Worm (Caenorhabditis elegans) whole organism, young adult: Measurements from ENCODE around the gene ZC395.11.

Experiments
- C06A6.2 ChIP-seq: fragments of 200-800 bp; sonication (Bioruptor generic); conservative IDR thresholded peaks from 2 replicates; pipeline ENCODE4 v1.3.6; 2022; ENCODE audit warnings: missing genetic modification characterization, missing compliant biosample characterization
- D2030.7 ChIP-seq: fragments of 200-800 bp; sonication (Bioruptor generic); IDR thresholded peaks from 2 replicates; pipeline ENCODE4 v1.3.6; 2022; ENCODE audit warnings: missing genetic modification reagents, missing genetic modification characterization, missing compliant biosample characterization
- F10E7.11 ChIP-seq: sonication (generic microtip); optimal IDR thresholded peaks from 2 replicates; lab custom pipeline; 2017; ENCODE audit warnings: mild to moderate bottlenecking, missing genetic modification characterization, moderate library complexity, missing compliant biosample characterization
- F23B12.7 ChIP-seq: sonication (generic microtip); optimal IDR thresholded peaks from 2 replicates; lab custom pipeline; 2017; ENCODE audit warnings: missing genetic modification characterization, mild to moderate bottlenecking, missing compliant biosample characterization, antibody characterized with exemption, moderate library complexity; ENCODE audit not compliant: insufficient read depth
- F33H1.4 ChIP-seq: fragments of 200-800 bp; sonication (Bioruptor generic); IDR thresholded peaks from 2 replicates; pipeline ENCODE4 v1.3.6; 2022; ENCODE audit warnings: missing genetic modification reagents, missing genetic modification characterization, missing compliant biosample characterization
- T26A5.8 ChIP-seq: sonication (generic microtip); optimal IDR thresholded peaks from 2 replicates; lab custom pipeline; 2016; ENCODE audit warnings: missing genetic modification characterization, missing compliant biosample characterization
- Y56A3A.18 ChIP-seq: fragments of 200-800 bp; sonication (Bioruptor generic); IDR thresholded peaks from 2 replicates; pipeline ENCODE4 v1.3.6; 2022; ENCODE audit warnings: missing genetic modification reagents, missing genetic modification characterization, missing compliant biosample characterization
- ama-1 ChIP-seq, 3 experiments: fragments of 150-350 bp in 1 of 3; sonication (generic microtip) in 2 of 3; optimal IDR thresholded peaks; 2 replicates each; lab custom pipeline; 2014 to 2018; ENCODE audit warnings: missing biosample characterization in 2 of 3, missing genetic modification characterization in 2 of 3, missing genetic modification reagents in 2 of 3
- aptf-2 ChIP-seq: fragments of 200-800 bp; sonication (Bioruptor generic); conservative IDR thresholded peaks from 2 replicates; pipeline ENCODE4 v1.3.6; 2022; ENCODE audit warnings: missing genetic modification reagents, missing genetic modification characterization, missing compliant biosample characterization
- aptf-3 ChIP-seq: fragments of 200-800 bp; sonication (Bioruptor generic); IDR thresholded peaks from 2 replicates; pipeline ENCODE4 v1.3.6; 2022; ENCODE audit warnings: missing genetic modification characterization, missing compliant biosample characterization
- atf-7 ChIP-seq: sonication (generic microtip); optimal IDR thresholded peaks from 2 replicates; lab custom pipeline; 2017; ENCODE audit warnings: mild to moderate bottlenecking, missing genetic modification characterization, missing compliant biosample characterization
- attf-3 ChIP-seq: fragments of 200-800 bp; sonication (Bioruptor generic); conservative IDR thresholded peaks from 2 replicates; pipeline ENCODE4 v1.3.6; 2022; ENCODE audit warnings: missing genetic modification reagents, missing genetic modification characterization, missing compliant biosample characterization
- attf-5 ChIP-seq: fragments of 200-800 bp; sonication (Bioruptor generic); optimal IDR thresholded peaks from 2 replicates; lab custom pipeline; 2018; ENCODE audit warnings: mild to moderate bottlenecking, missing genetic modification characterization, missing compliant biosample characterization
- attf-6 ChIP-seq: fragments of 200-800 bp; sonication (Bioruptor generic); IDR thresholded peaks from 2 replicates; pipeline ENCODE4 v1.3.6; 2022; ENCODE audit warnings: missing genetic modification reagents, missing genetic modification characterization, missing compliant biosample characterization
- bed-2 ChIP-seq: fragments of 200-800 bp; sonication (Bioruptor generic); IDR thresholded peaks from 2 replicates; pipeline ENCODE4 v1.3.6; 2022; ENCODE audit warnings: missing genetic modification reagents, missing genetic modification characterization, missing compliant biosample characterization
- cebp-1 ChIP-seq, 2 experiments: fragments of 200-800 bp in 1 of 2; sonication (Bioruptor generic) in 1 of 2; sonication (generic microtip) in 1 of 2; IDR thresholded peaks in 1 of 2; optimal IDR thresholded peaks in 1 of 2; 2 replicates each; pipeline versions ENCODE4 v1.3.6 to Lab custom; 2017 to 2022; ENCODE audit warnings: missing compliant biosample characterization in 2 of 2, missing genetic modification characterization in 2 of 2, mild to moderate bottlenecking in 1 of 2, missing genetic modification reagents in 1 of 2, moderate library complexity in 1 of 2
- ceh-100 ChIP-seq: fragments of 200-800 bp; sonication (Bioruptor generic); IDR thresholded peaks from 2 replicates; pipeline ENCODE4 v1.3.6; 2022; ENCODE audit warnings: missing genetic modification reagents, missing genetic modification characterization, missing compliant biosample characterization
- ceh-58 ChIP-seq: fragments of 200-800 bp; sonication (Bioruptor generic); IDR thresholded peaks from 2 replicates; pipeline ENCODE4 v1.3.6; 2022; ENCODE audit warnings: missing genetic modification characterization, missing compliant biosample characterization
- ceh-79 ChIP-seq: sonication (generic microtip); optimal IDR thresholded peaks from 2 replicates; lab custom pipeline; 2017; ENCODE audit warnings: mild to moderate bottlenecking, missing genetic modification characterization, missing compliant biosample characterization
- ceh-91 ChIP-seq: fragments of 200-800 bp; sonication (Bioruptor generic); IDR thresholded peaks from 2 replicates; pipeline ENCODE4 v1.3.6; 2022; ENCODE audit warnings: missing genetic modification reagents, missing genetic modification characterization, missing compliant biosample characterization
- chd-7 ChIP-seq: sonication (generic microtip); optimal IDR thresholded peaks from 2 replicates; lab custom pipeline; 2016; ENCODE audit warnings: mild to moderate bottlenecking, missing genetic modification characterization, moderate library complexity, missing compliant biosample characterization
- die-1 ChIP-seq: sonication (generic microtip); optimal IDR thresholded peaks from 2 replicates; lab custom pipeline; 2016; ENCODE audit warnings: missing genotype, mild to moderate bottlenecking, missing genetic modification characterization, missing compliant biosample characterization
- dox-1 ChIP-seq: fragments of 200-800 bp; sonication (Bioruptor generic); IDR thresholded peaks from 2 replicates; pipeline ENCODE4 v1.3.6; 2022; ENCODE audit warnings: missing genetic modification reagents, missing genetic modification characterization, missing compliant biosample characterization
- dpff-1 ChIP-seq: sonication (generic microtip); optimal IDR thresholded peaks from 2 replicates; lab custom pipeline; 2017; ENCODE audit warnings: mild to moderate bottlenecking, missing genetic modification characterization, missing compliant biosample characterization
- egl-18 ChIP-seq: fragments of 200-800 bp; sonication (Bioruptor generic); IDR thresholded peaks from 2 replicates; pipeline ENCODE4 v1.3.6; 2022; ENCODE audit warnings: missing genetic modification reagents, missing genetic modification characterization, missing compliant biosample characterization
- gei-17 ChIP-seq: fragments of 200-800 bp; sonication (Bioruptor generic); optimal IDR thresholded peaks from 2 replicates; lab custom pipeline; 2018; ENCODE audit warnings: mild to moderate bottlenecking, missing genetic modification characterization, missing compliant biosample characterization
- hlh-12 ChIP-seq: sonication (generic microtip); optimal IDR thresholded peaks from 2 replicates; lab custom pipeline; 2016; ENCODE audit warnings: missing genetic modification characterization, missing compliant biosample characterization
- hsf-1 ChIP-seq: fragments of 200-800 bp; sonication (Bioruptor generic); IDR thresholded peaks from 2 replicates; pipeline ENCODE4 v1.3.6; 2022; ENCODE audit warnings: missing genetic modification reagents, missing genetic modification characterization, missing compliant biosample characterization
- lag-1 ChIP-seq: fragments of 200-800 bp; sonication (Bioruptor generic); IDR thresholded peaks from 2 replicates; pipeline ENCODE4 v1.3.6; 2022; ENCODE audit warnings: missing genetic modification reagents, missing genetic modification characterization, missing compliant biosample characterization
- let-526 ChIP-seq: fragments of 200-800 bp; sonication (Bioruptor generic); IDR thresholded peaks from 2 replicates; pipeline ENCODE4 v1.3.6; 2022; ENCODE audit warnings: missing genetic modification reagents, missing genetic modification characterization, missing compliant biosample characterization
- let-607 ChIP-seq, 2 experiments: fragments of 200-800 bp in 1 of 2; sonication (Bioruptor generic) in 1 of 2; sonication (generic microtip) in 1 of 2; optimal IDR thresholded peaks; 2 replicates each; lab custom pipeline; 2016 to 2018; ENCODE audit warnings: mild to moderate bottlenecking in 2 of 2, missing compliant biosample characterization in 2 of 2, missing genetic modification characterization in 2 of 2, moderate library complexity in 2 of 2, missing genotype in 1 of 2
- lin-26 ChIP-seq: fragments of 200-800 bp; sonication (Bioruptor generic); IDR thresholded peaks from 2 replicates; pipeline ENCODE4 v1.3.6; 2022; ENCODE audit warnings: missing genetic modification reagents, missing genetic modification characterization, missing compliant biosample characterization
- lin-54 ChIP-seq: fragments of 200-800 bp; sonication (Bioruptor generic); optimal IDR thresholded peaks from 2 replicates; lab custom pipeline; 2018; ENCODE audit warnings: mild to moderate bottlenecking, missing genetic modification characterization, missing compliant biosample characterization
- madf-3 ChIP-seq: fragments of 200-800 bp; sonication (Bioruptor generic); IDR thresholded peaks from 2 replicates; pipeline ENCODE4 v1.3.6; 2022; ENCODE audit warnings: missing genetic modification reagents, missing genetic modification characterization, missing compliant biosample characterization
- madf-6 ChIP-seq: fragments of 200-800 bp; sonication (Bioruptor generic); IDR thresholded peaks from 2 replicates; pipeline ENCODE4 v1.3.6; 2022; ENCODE audit warnings: missing genetic modification reagents, missing genetic modification characterization, missing compliant biosample characterization
- mxl-1 ChIP-seq: sonication (generic microtip); optimal IDR thresholded peaks from 2 replicates; lab custom pipeline; 2016; ENCODE audit warnings: missing genetic modification characterization, missing compliant biosample characterization
- nfyb-1 ChIP-seq: fragments of 200-800 bp; sonication (Bioruptor generic); IDR thresholded peaks from 2 replicates; pipeline ENCODE4 v1.3.6; 2022; ENCODE audit warnings: missing genetic modification reagents, missing genetic modification characterization, missing compliant biosample characterization
- nhr-120 ChIP-seq: fragments of 200-800 bp; sonication (Bioruptor generic); IDR thresholded peaks from 2 replicates; pipeline ENCODE4 v1.3.6; 2022; ENCODE audit warnings: missing genetic modification characterization, missing compliant biosample characterization
- nhr-80 ChIP-seq: sonication (generic microtip); optimal IDR thresholded peaks from 2 replicates; lab custom pipeline; 2016; ENCODE audit warnings: missing genetic modification characterization, missing compliant biosample characterization
- rcor-1 ChIP-seq: fragments of 200-800 bp; sonication (Bioruptor generic); IDR thresholded peaks from 2 replicates; pipeline ENCODE4 v1.3.6; 2022; ENCODE audit warnings: missing genetic modification reagents, missing genetic modification characterization, missing compliant biosample characterization
- rec-8 ChIP-seq, 2 experiments: sonication (generic microtip); optimal IDR thresholded peaks; 2 replicates each; lab custom pipeline; 2016; ENCODE audit warnings: mild to moderate bottlenecking in 2 of 2, missing genetic modification characterization in 2 of 2, missing genetic modification reagents in 2 of 2, missing genotype in 2 of 2, missing biosample characterization in 1 of 2, missing compliant biosample characterization in 1 of 2, moderate library complexity in 1 of 2
- repo-1 ChIP-seq: sonication (generic microtip); optimal IDR thresholded peaks from 2 replicates; lab custom pipeline; 2017; ENCODE audit warnings: mild to moderate bottlenecking, missing genetic modification characterization, missing compliant biosample characterization
- snpc-4 ChIP-seq, 5 experiments: fragments of 150-350 bp in 1 of 5; sonication (generic microtip) in 4 of 5; optimal IDR thresholded peaks; 2 replicates each; lab custom pipeline; 2014 to 2018; ENCODE audit warnings: missing genetic modification characterization in 5 of 5, missing biosample characterization in 3 of 5, antibody characterized with exemption in 2 of 5, mild to moderate bottlenecking in 2 of 5, missing compliant biosample characterization in 2 of 5, missing genotype in 2 of 5, moderate library complexity in 2 of 5, missing genetic modification reagents in 1 of 5
- tbx-9 ChIP-seq: sonication (generic microtip); optimal IDR thresholded peaks from 2 replicates; lab custom pipeline; 2016; ENCODE audit warnings: borderline replicate concordance, missing genetic modification characterization, inconsistent platforms, missing compliant biosample characterization
- unc-130 ChIP-seq: sonication (generic microtip); optimal IDR thresholded peaks from 2 replicates; lab custom pipeline; 2016; ENCODE audit warnings: missing genetic modification reagents, missing genetic modification characterization, missing compliant biosample characterization
- unc-62 ChIP-seq: fragments of 150-350 bp; optimal IDR thresholded peaks from 2 replicates; lab custom pipeline; 2014; ENCODE audit warnings: missing biosample characterization, missing genetic modification reagents, missing genetic modification characterization
- zfh-2 ChIP-seq: fragments of 200-800 bp; sonication (Bioruptor generic); conservative IDR thresholded peaks from 2 replicates; pipeline ENCODE4 v1.3.6; 2022; ENCODE audit warnings: missing genetic modification reagents, missing genetic modification characterization, missing compliant biosample characterization
- ztf-26 ChIP-seq: sonication (generic microtip); optimal IDR thresholded peaks from 2 replicates; lab custom pipeline; 2017; ENCODE audit warnings: missing genetic modification characterization, missing compliant biosample characterization

Gene ZC395.11

ce11 chrIII:5277740-5278139 lies 8.4 kb downstream of the ZC395.11 start, which contains the start of gene clk-1 (continued):
- TF ChIP-seq let-526 = no peak
- TF ChIP-seq attf-5 (GFP tag; lab: Kevin White, UChicago) = no peak
- TF ChIP-seq unc-62 (GFP tag; lab: Kevin White, UChicago) = no peak
- TF ChIP-seq dpff-1 (tag; lab: Kevin White, UChicago) = peak; percentile 4
- no peak for TF ChIP-seq ztf-26 (tag; lab: Kevin White, UChicago)
- TF ChIP-seq hsf-1 (GFP tag; lab: Robert Waterston, UW) = 0 out of 2 replicates have a peak, but pooled peaks have one; percentile 55
- no peak for TF ChIP-seq Y56A3A.18 (GFP tag; lab: Robert Waterston, UW)
- no peak for TF ChIP-seq lin-26 (GFP tag; lab: Robert Waterston, UW)
- TF ChIP-seq T26A5.8 = no peak
- no peak for TF ChIP-seq ceh-58 (GFP tag; lab: Robert Waterston, UW)
- no peak for TF ChIP-seq aptf-2 (GFP tag; lab: Robert Waterston, UW)
- TF ChIP-seq aptf-3 (GFP tag; lab: Robert Waterston, UW) = no peak
- no peak for TF ChIP-seq D2030.7
- TF ChIP-seq nfyb-1 (GFP tag; lab: Robert Waterston, UW) = 0 out of 2 replicates have a peak, but pooled peaks have one; percentile 8
- peak; percentile 24; the same call in 1 of the 2 replicates for TF ChIP-seq madf-6
- TF ChIP-seq rcor-1 (GFP tag; lab: Robert Waterston, UW) = no peak
- TF ChIP-seq hlh-12 (tag; lab: Kevin White, UChicago) = no peak
- TF ChIP-seq mxl-1 (tag; lab: Kevin White, UChicago) = no peak
- TF ChIP-seq unc-130 (GFP tag; lab: Kevin White, UChicago) = no peak
- no peak for TF ChIP-seq C06A6.2
- no peak for TF ChIP-seq ceh-79 (tag; lab: Kevin White, UChicago)
- TF ChIP-seq chd-7 (tag; lab: Kevin White, UChicago) = no peak
- TF ChIP-seq snpc-4 (GFP tag; optimal IDR thresholded peaks at IDR 0.05; lab: Kevin White, UChicago) = no peak
- no peak for TF ChIP-seq snpc-4 (tag; optimal IDR thresholded peaks at IDR 0.05; lab: Kevin White, UChicago)
- no peak for TF ChIP-seq nhr-120 (GFP tag; lab: Robert Waterston, UW)
- no peak for TF ChIP-seq zfh-2
- no peak for TF ChIP-seq cebp-1 (GFP tag; IDR thresholded peaks at IDR 0.05; lab: Robert Waterston, UW)
- TF ChIP-seq cebp-1 (tag; optimal IDR thresholded peaks at IDR 0.05; lab: Kevin White, UChicago) = no peak
- TF ChIP-seq ceh-100 (GFP tag; lab: Robert Waterston, UW) = no peak
- TF ChIP-seq repo-1 (tag; lab: Kevin White, UChicago) = no peak
- no peak for TF ChIP-seq rec-8 (tag; optimal IDR thresholded peaks at IDR 0.05; lab: Kevin White, UChicago)
- TF ChIP-seq lag-1 (GFP tag; lab: Robert Waterston, UW) = no peak
- TF ChIP-seq gei-17 (GFP tag; lab: Kevin White, UChicago) = no peak
- no peak for TF ChIP-seq ama-1 (optimal IDR thresholded peaks at IDR 0.05; lab: Kevin White, UChicago)
- TF ChIP-seq ama-1 (GFP tag; optimal IDR thresholded peaks at IDR 0.05; lab: Kevin White, UChicago) = no peak
- no peak for TF ChIP-seq F23B12.7

ce11 chrIII:5274715-5275355 lies 11.3 kb downstream of the ZC395.11 start, which contains the start of the genes daf-41 and toc-1:
Gene daf-41 (minus strand): TSS chrIII:5274765.
Gene toc-1 (plus strand): TSS chrIII:5275251.
- TF ChIP-seq F10E7.11 (tag; lab: Kevin White, UChicago) (no peak), attf-6 (GFP tag; lab: Robert Waterston, UW) (no peak), bed-2 (GFP tag; lab: Robert Waterston, UW) (no peak), hsf-1 (GFP tag; lab: Robert Waterston, UW) (peak; percentile 83), tbx-9 (no peak), F33H1.4 (GFP tag; lab: Robert Waterston, UW) (peak; percentile 80), ceh-91 (no peak), egl-18 (GFP tag; lab: Robert Waterston, UW) (no peak), atf-7 (tag; lab: Kevin White, UChicago) (no peak), madf-3 (GFP tag; lab: Robert Waterston, UW) (no peak), attf-3 (GFP tag; lab: Robert Waterston, UW) (no peak), lin-54 (peak; percentile 39), let-607 (tag; optimal IDR thresholded peaks at IDR 0.05; lab: Kevin White, UChicago) (peak; percentile 77 to 86), nhr-80 (no peak), dox-1 (peak; percentile 15; the same call in 1 of the 2 replicates), die-1 (no peak)
